Fruit fly (Drosophila melanogaster): ENCODE results near the gene CG4558.

The CG4558 gene

dm6 chrX:6803880-6804484 is 45.6 kb upstream of the CG4558 start:
- TF ChIP-seq Ets98B (GFP tag; IDR thresholded peaks at IDR 0.05) (no peak), rn (GFP tag; IDR thresholded peaks at IDR 0.05) (no peak), CG34367 (tag; optimal IDR thresholded peaks at IDR 0.05) (no peak), CG8159 (tag; optimal IDR thresholded peaks at IDR 0.05) (no peak), CG14655 (GFP tag; optimal IDR thresholded peaks at IDR 0.05) (peak; percentile 15), CG13204 (GFP tag; optimal IDR thresholded peaks at IDR 0.05) (peak; percentile 52)

dm6 chrX:6804485-6805295 is 44.9 kb upstream of the CG4558 start:
- TF ChIP-seq CG9948 (tag; optimal IDR thresholded peaks at IDR 0.05) (peak; percentile 67), D1 (tag; optimal IDR thresholded peaks at IDR 0.05) (no peak), gl (tag; optimal IDR thresholded peaks at IDR 0.05) (peak; percentile 31), CG12605 (GFP tag; IDR thresholded peaks at IDR 0.05) (peak; percentile 96), CG34367 (tag; optimal IDR thresholded peaks at IDR 0.05) (peak; percentile 77), CG8301 (tag; optimal IDR thresholded peaks at IDR 0.05) (peak; percentile 89), Snoo (tag; optimal IDR thresholded peaks at IDR 0.05) (peak; percentile 84), CG17806 (tag; optimal IDR thresholded peaks at IDR 0.05) (peak; percentile 70), CG10348 (GFP tag; IDR thresholded peaks at IDR 0.05) (peak; percentile 77; the same call in 1 of the 2 replicates), fd96Ca (GFP tag; IDR thresholded peaks at IDR 0.05) (peak; percentile 95), CG8159 (tag; optimal IDR thresholded peaks at IDR 0.05) (peak; percentile 72), CG32121 (GFP tag; IDR thresholded peaks at IDR 0.05) (peak; percentile 98), CG13204 (GFP tag; optimal IDR thresholded peaks at IDR 0.05) (no peak), EcR (GFP tag; optimal IDR thresholded peaks at IDR 0.05) (peak; percentile 17), Pif1B (GFP tag; optimal IDR thresholded peaks at IDR 0.05) (peak; percentile 94), CG14655 (GFP tag; optimal IDR thresholded peaks at IDR 0.05) (peak; percentile 90), CG15710 (tag; optimal IDR thresholded peaks at IDR 0.05) (peak; percentile 80), rn (GFP tag; IDR thresholded peaks at IDR 0.05) (peak; percentile 88), Pif1A (GFP tag; optimal IDR thresholded peaks at IDR 0.05) (peak; percentile 92), CG4496 (GFP tag; IDR thresholded peaks at IDR 0.05) (peak; percentile 98), Ets98B (GFP tag; IDR thresholded peaks at IDR 0.05) (peak; percentile 98)

- no peak for TF ChIP-seq CG12605 (GFP tag; IDR thresholded peaks at IDR 0.05)
- no peak for TF ChIP-seq CG14655 (GFP tag; optimal IDR thresholded peaks at IDR 0.05)
- no peak for TF ChIP-seq Ets98B (GFP tag; IDR thresholded peaks at IDR 0.05)
- no peak for TF ChIP-seq CG9948 (tag; optimal IDR thresholded peaks at IDR 0.05)
- TF ChIP-seq CG8301 (tag; optimal IDR thresholded peaks at IDR 0.05) = no peak
These were observed 44.2 kb upstream of the CG4558 start for dm6 chrX:6805404-6805803.

- TF ChIP-seq CG15710 (tag; optimal IDR thresholded peaks at IDR 0.05) (no peak), CG4496 (GFP tag; IDR thresholded peaks at IDR 0.05) (no peak), CG8301 (tag; optimal IDR thresholded peaks at IDR 0.05) (no peak), gl (tag; optimal IDR thresholded peaks at IDR 0.05) (no peak), fd96Ca (GFP tag; IDR thresholded peaks at IDR 0.05) (no peak), CG10348 (GFP tag; IDR thresholded peaks at IDR 0.05) (no peak)
These were observed 35.9 kb upstream of the CG4558 start, which contains the start of gene iav for dm6 chrX:6813678-6814077. Gene iav (plus strand): TSS chrX:6813978.

dm6 chrX:6820703-6821102 is 28.9 kb upstream of the CG4558 start, which contains the start of the genes Nf-YC and xit:
Gene Nf-YC (minus strand): TSS chrX:6820919.
Gene xit (plus strand): TSS chrX:6821016.
- TF ChIP-seq EcR (GFP tag; optimal IDR thresholded peaks at IDR 0.05) (no peak), fd96Ca (GFP tag; IDR thresholded peaks at IDR 0.05) (peak; percentile 38; the same call in 1 of the 3 replicates), CG32121 (GFP tag; IDR thresholded peaks at IDR 0.05) (peak; percentile 16; the same call in 1 of the 2 replicates), Ets98B (GFP tag; IDR thresholded peaks at IDR 0.05) (0 out of 2 replicates have a peak, but pooled peaks have one; percentile 7)

dm6 chrX:6822904-6823303 is 26.7 kb upstream of the CG4558 start, which contains the start of gene Atx-1:
Gene Atx-1 (plus strand): TSS chrX:6823204.
- TF ChIP-seq EcR (GFP tag; optimal IDR thresholded peaks at IDR 0.05) = no peak
- TF ChIP-seq CG4496 (GFP tag; IDR thresholded peaks at IDR 0.05) = no peak
- no peak for TF ChIP-seq CG9948 (tag; optimal IDR thresholded peaks at IDR 0.05)
- TF ChIP-seq D1 (tag; optimal IDR thresholded peaks at IDR 0.05) = no peak
- no peak for TF ChIP-seq Pif1B (GFP tag; optimal IDR thresholded peaks at IDR 0.05)

- no peak for TF ChIP-seq D1 (tag; optimal IDR thresholded peaks at IDR 0.05)
- no peak for TF ChIP-seq CG32121 (GFP tag; IDR thresholded peaks at IDR 0.05)
- TF ChIP-seq fd96Ca (GFP tag; IDR thresholded peaks at IDR 0.05) = no peak
- TF ChIP-seq CG10348 (GFP tag; IDR thresholded peaks at IDR 0.05) = no peak
- no peak for TF ChIP-seq Pif1A (GFP tag; optimal IDR thresholded peaks at IDR 0.05)
- TF ChIP-seq CG17806 (tag; optimal IDR thresholded peaks at IDR 0.05) = no peak
- no peak for TF ChIP-seq gl (tag; optimal IDR thresholded peaks at IDR 0.05)
- TF ChIP-seq CG15710 (tag; optimal IDR thresholded peaks at IDR 0.05) = no peak
- no peak for TF ChIP-seq rn (GFP tag; IDR thresholded peaks at IDR 0.05)
- TF ChIP-seq EcR (GFP tag; optimal IDR thresholded peaks at IDR 0.05) = no peak
- TF ChIP-seq CG8159 (tag; optimal IDR thresholded peaks at IDR 0.05) = no peak
- no peak for TF ChIP-seq CG12605 (GFP tag; IDR thresholded peaks at IDR 0.05)
These were observed 25.4 kb upstream of the CG4558 start, which contains the start of gene nonC for dm6 chrX:6824203-6824602. Gene nonC (plus strand): TSS chrX:6824496.
